Worm (Caenorhabditis elegans) whole organism, dauer: ENCODE measurements around the gene W02F12.2.

ENCODE experiments used
- unc-62 ChIP-seq: sonication (generic microtip); optimal IDR thresholded peaks from 2 replicates; lab custom pipeline; 2017; ENCODE audit warnings: missing biosample characterization, missing genetic modification reagents, missing genetic modification characterization

W02F12.2 gene

ce11 chrV:6697552-6697951, at the start of gene W02F12.2:
TSS of gene W02F12.2 (minus strand) at chrV:6697652.
- no peak for TF ChIP-seq unc-62 (GFP tag; lab: Kevin White, UChicago)

DNA sequence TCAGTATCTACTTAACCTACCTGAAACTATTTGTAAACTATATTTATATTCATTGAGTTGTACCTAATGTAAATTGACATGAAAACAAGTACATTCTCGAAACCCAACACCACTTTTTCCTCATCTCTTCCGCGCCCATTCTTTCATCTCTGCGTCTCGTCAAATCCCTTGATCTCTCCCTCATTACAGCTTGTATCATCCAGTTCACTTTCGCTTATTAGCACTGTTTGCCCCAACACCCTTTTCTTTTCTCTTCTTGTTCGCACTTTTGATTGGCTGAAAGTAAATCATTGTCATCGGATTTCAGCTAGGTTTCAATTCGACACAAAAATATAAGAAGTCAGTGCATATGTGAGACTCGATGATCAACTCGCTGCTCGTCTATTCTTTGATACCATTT, 47.3 kb upstream of the W02F12.2 start, which contains the start of gene T25F10.3:
TSS of gene T25F10.3 (plus strand) at position 308 of the 400 bp plus-strand sequence.
- TF ChIP-seq unc-62 (GFP tag; lab: Kevin White, UChicago), result no peak

- no peak for TF ChIP-seq unc-62 (GFP tag; lab: Kevin White, UChicago)
These were observed 39.4 kb upstream of the W02F12.2 start for ce11 chrV:6736877-6737276.

- no peak for TF ChIP-seq unc-62 (GFP tag; lab: Kevin White, UChicago)
These were observed 38.7 kb upstream of the W02F12.2 start for ce11 chrV:6736108-6736507.

DNA sequence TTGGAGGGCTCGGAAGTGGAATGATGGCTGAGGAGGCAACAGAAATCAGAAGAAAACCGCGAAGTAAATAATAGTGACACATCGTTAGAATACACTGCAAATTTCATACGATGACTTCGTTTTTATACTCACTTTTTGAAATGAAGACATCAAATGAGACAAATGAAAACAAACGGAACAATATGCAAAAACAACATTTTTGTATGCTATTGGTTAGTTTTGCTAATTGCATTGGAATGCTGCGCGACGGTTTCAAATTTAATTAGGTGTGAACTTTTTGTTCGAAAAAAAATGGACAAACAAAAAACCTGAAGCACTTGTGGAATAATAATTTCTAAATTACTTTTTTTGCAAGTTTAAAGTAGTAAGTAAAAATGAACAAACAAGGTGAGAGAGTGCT, 35.5 kb upstream of the W02F12.2 start, which contains the start of gene grl-8:
TSS of gene grl-8 (minus strand) at position 101 of the 400 bp plus-strand sequence.
- no peak for TF ChIP-seq unc-62 (GFP tag; lab: Kevin White, UChicago)

ce11 chrV:6731594-6731993, 34.1 kb upstream of the W02F12.2 start, which contains the start of gene grl-9:
TSS of gene grl-9 (minus strand) at chrV:6731694.
- TF ChIP-seq unc-62 (GFP tag; lab: Kevin White, UChicago), result no peak

DNA sequence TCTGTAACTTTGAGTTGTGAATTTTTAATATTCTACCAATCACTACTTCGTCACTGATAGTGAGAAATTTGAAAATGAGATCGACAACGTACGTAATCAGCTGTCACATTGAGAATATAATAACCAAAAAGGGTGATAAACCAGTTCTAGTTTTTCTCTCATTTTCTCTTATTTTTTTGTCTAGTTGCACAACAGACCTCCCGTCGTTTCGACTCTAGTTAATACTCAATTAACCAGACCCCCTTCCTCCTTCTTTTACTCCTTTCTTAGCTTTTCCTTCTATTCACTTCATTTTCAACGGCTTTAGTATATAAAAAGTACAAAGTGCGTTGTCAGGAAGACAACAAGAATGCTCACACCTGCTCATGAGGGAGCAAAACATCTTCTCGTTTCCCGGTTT, 29.8 kb upstream of the W02F12.2 start, which contains the start of gene ZC487.1:
TSS of gene ZC487.1 (plus strand) at position 301 of the 400 bp plus-strand sequence.
- TF ChIP-seq unc-62 (GFP tag; lab: Kevin White, UChicago), result no peak

DNA sequence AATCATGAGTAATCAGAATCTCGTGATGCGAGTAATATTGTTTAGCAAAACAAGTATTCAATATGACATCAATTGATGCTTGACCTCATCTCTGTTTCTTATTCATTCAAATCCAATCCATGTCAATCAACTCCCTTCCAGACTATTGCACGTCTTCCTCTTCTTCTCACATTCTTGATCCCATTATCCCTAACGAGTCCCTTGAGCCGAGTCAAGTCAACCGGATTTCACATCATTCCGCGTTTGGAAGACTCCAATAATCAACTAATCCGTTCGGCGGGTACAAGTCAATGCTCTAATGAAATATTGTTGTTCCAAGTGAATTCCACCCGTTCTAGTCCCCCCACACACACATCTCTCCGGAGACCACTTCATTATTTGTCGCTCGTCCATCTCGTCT, 28.8 kb upstream of the W02F12.2 start:
- no peak for TF ChIP-seq unc-62 (GFP tag; lab: Kevin White, UChicago)

- TF ChIP-seq unc-62 (GFP tag; lab: Kevin White, UChicago), result no peak
These were observed 24.9 kb upstream of the W02F12.2 start, which contains the start of gene ZC487.2 for ce11 chrV:6722378-6722777. TSS of gene ZC487.2 (minus strand) at chrV:6722478.

DNA sequence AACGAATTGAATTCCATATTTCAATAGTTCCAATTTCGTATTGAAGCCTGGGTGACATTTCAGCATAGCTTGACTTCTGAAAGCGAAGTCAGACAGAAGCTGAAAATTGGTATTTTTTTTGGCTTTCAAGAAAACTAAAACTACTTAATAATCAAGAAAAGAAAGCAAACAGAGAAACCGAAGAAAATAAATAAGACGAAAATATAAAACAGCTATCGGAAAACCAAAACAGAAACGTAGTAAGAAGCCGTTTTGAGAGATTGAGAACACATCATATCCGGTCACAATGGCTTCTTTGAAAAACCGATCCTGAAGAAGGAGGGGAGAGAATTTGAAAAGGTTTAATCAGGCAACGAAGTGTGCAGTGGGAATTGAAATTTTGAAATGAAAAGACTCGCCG, 20.8 kb upstream of the W02F12.2 start, which contains the start of gene srg-30:
TSS of gene srg-30 (minus strand) at position 101 of the 400 bp plus-strand sequence.
- no peak for TF ChIP-seq unc-62 (GFP tag; lab: Kevin White, UChicago)

ce11 chrV:6710462-6710861, 13.0 kb upstream of the W02F12.2 start, which contains the start of gene sna-1:
TSS of gene sna-1 (minus strand) at chrV:6710679.
- TF ChIP-seq unc-62 (GFP tag; lab: Kevin White, UChicago), result no peak

DNA sequence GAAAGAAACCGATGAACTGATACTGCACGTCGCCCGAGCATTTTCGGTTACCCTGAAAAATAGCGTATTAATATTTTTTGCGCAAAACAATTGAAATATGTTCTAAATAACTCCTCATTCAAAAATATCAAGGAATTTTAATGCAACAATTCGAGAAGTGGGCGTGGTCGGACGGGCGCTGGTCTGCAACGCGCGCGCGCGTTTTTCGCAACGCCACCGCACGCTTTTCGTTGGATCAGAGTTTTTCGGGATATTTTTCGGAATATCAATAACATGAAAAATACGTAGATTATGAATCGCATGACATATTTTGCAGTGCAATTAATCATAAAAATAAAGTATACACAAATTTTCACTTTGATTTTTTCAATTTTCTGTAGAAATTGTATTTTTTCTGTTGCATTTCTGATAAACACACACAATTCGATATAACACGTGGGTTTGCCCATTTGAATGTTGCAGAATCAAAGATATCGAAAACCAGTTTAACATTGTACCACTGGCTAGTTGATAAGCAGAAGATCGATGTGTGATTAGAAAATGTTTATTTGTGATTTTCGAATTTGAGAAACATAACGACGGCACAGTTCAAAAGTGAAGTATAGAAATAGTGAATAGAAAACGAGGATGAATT, 11.7 kb upstream of the W02F12.2 start, which contains the start of gene dlst-1:
TSS of gene dlst-1 (minus strand) at position 52 of the 634 bp plus-strand sequence.
- no peak for TF ChIP-seq unc-62 (GFP tag; lab: Kevin White, UChicago)

DNA sequence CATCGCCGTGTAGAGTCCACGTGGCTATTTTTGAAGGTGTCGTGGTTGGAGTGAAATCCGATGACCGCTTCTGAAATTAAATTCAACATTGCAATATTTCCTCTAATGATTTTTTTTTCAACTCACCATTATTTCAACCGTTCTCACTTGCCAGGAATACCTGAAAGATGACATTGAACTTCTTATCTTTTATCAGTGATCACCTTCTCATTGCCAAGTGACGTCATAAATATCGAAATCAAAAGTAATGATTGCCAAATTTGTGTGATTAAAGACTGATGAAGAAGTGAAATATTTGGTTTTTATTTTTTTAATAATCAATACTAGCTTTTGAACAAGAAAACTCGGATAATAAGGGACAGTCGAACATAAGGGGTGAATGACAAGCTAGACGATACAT, 9.3 kb upstream of the W02F12.2 start, which contains the start of gene W02F12.4:
TSS of gene W02F12.4 (minus strand) at position 164 of the 400 bp plus-strand sequence.
- TF ChIP-seq unc-62 (GFP tag; lab: Kevin White, UChicago), result no peak

DNA sequence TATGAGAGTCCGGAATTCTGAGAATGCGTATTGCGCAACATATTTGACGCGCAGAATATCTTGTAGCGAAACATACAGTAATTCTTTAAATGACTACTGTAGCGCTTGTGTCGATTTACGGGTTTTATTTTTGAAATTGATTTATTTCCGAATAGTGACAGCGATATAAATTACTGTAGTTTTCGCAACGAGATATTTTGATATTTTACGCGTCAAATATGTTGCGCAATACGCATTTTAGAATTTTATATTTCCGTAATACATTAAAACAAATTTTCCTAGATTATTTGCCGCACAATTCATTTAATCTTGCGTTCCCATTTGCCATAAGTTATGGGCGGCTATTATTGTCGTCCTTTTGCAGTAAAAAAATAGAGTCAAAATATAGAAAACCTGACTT, 7.9 kb upstream of the W02F12.2 start:
- no peak for TF ChIP-seq unc-62 (GFP tag; lab: Kevin White, UChicago)

ce11 chrV:6704482-6704881, 7.0 kb upstream of the W02F12.2 start:
- no peak for TF ChIP-seq unc-62 (GFP tag; lab: Kevin White, UChicago)

ce11 chrV:6702692-6703091, 5.2 kb upstream of the W02F12.2 start, which contains the start of gene era-1:
TSS of gene era-1 (plus strand) at chrV:6703057.
- TF ChIP-seq unc-62 (GFP tag; lab: Kevin White, UChicago), result no peak

DNA sequence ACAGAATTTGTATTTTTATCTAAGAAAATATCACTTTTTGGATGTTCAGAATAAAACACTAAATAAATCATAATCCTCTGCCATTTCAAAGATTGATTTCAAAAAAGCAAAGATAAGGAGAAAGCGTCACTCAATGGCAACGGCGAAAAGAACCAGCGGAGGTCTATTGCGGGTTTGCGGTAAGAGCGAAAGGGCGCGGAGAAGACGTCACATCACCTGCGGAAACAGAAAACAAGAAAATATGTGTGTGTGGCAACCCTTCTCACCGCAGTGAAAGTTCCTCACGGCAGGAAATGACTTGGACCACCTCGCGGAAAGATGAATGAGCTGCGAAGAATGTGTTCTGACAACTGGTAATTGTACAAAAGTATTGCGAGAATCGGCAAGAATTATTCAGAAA, 2.4 kb upstream of the W02F12.2 start:
- TF ChIP-seq unc-62 (GFP tag; lab: Kevin White, UChicago), result no peak
